Fruit fly (Drosophila melanogaster): ENCODE data around the gene Gug.

Gug gene

dm6 chr3L:8424831-8425336 lies 24.8 kb upstream of the Gug start, which contains the start of gene Cbl (continued):
- peak; percentile 23; the same call in 1 of the 2 replicates for TF ChIP-seq onecut (GFP tag; IDR thresholded peaks at IDR 0.05)
- TF ChIP-seq insv (GFP tag; optimal IDR thresholded peaks at IDR 0.05) = peak in 1 of 2 experiments; percentile 23
- peak; percentile 37; the same call in 1 of the 2 replicates for TF ChIP-seq nerfin-2 (GFP tag; IDR thresholded peaks at IDR 0.05; ENCODE audit: partially characterized antibody)
- peak; percentile 61 for TF ChIP-seq CG17186 (GFP tag; optimal IDR thresholded peaks at IDR 0.05)
- TF ChIP-seq knrl (GFP tag; IDR thresholded peaks at IDR 0.05; ENCODE audit: partially characterized antibody) = peak; percentile 22; the same call in 1 of the 3 replicates
- peak; percentile 29 for TF ChIP-seq CG12104 (GFP tag; optimal IDR thresholded peaks at IDR 0.05)
- TF ChIP-seq CG12391 (tag; optimal IDR thresholded peaks at IDR 0.05) = peak; percentile 30
- TF ChIP-seq usp (GFP tag; optimal IDR thresholded peaks at IDR 0.05) = no peak
- TF ChIP-seq oc (tag; optimal IDR thresholded peaks at IDR 0.05) = no peak
- peak; percentile 1 for TF ChIP-seq CG13296 (GFP tag; optimal IDR thresholded peaks at IDR 0.05)
- TF ChIP-seq phol (tag; optimal IDR thresholded peaks at IDR 0.05) = peak; percentile 99
- no peak for TF ChIP-seq pum (GFP tag; optimal IDR thresholded peaks at IDR 0.05)
- no peak for TF ChIP-seq pan (optimal IDR thresholded peaks at IDR 0.05)
- TF ChIP-seq pan (GFP tag; optimal IDR thresholded peaks at IDR 0.05 in 1 of 2, IDR thresholded peaks at IDR 0.05 in 1 of 2) = peak in 1 of 2 experiments; percentile 11
- peak; percentile 74; the same call in 2 of the 3 replicates for TF ChIP-seq Aef1 (GFP tag; IDR thresholded peaks at IDR 0.05)
- peak; percentile 52 for TF ChIP-seq nom (GFP tag; optimal IDR thresholded peaks at IDR 0.05)
- TF ChIP-seq zen (tag; optimal IDR thresholded peaks at IDR 0.05) = peak; percentile 23
- peak; percentile 56 for TF ChIP-seq CG12155 (GFP tag; optimal IDR thresholded peaks at IDR 0.05)
- TF ChIP-seq CG13287 (GFP tag; IDR thresholded peaks at IDR 0.05; ENCODE audit: partially characterized antibody) = peak; percentile 60; the same call in 1 of the 2 replicates
- TF ChIP-seq corto (GFP tag; optimal IDR thresholded peaks at IDR 0.05) = no peak
- no peak for TF ChIP-seq Dek (tag; optimal IDR thresholded peaks at IDR 0.05)
- TF ChIP-seq MESR4 (GFP tag; optimal IDR thresholded peaks at IDR 0.05) = peak; percentile 99
- TF ChIP-seq stwl (tag; optimal IDR thresholded peaks at IDR 0.05) = peak; percentile 67
- TF ChIP-seq CG18476 (GFP tag; optimal IDR thresholded peaks at IDR 0.05) = no peak
- no peak for TF ChIP-seq CG9727 (GFP tag; optimal IDR thresholded peaks at IDR 0.05)
- TF ChIP-seq crol (GFP tag; IDR thresholded peaks at IDR 0.05) = peak; percentile 72
- no peak for TF ChIP-seq her (GFP tag; optimal IDR thresholded peaks at IDR 0.05)
- TF ChIP-seq CrebB (tag; optimal IDR thresholded peaks at IDR 0.05) = peak; percentile 35
- peak; percentile 36 for TF ChIP-seq CG10462 (GFP tag; optimal IDR thresholded peaks at IDR 0.05)
- TF ChIP-seq CG7928 (GFP tag; optimal IDR thresholded peaks at IDR 0.05) = peak; percentile 44
- peak; percentile 84 for TF ChIP-seq Lhr (GFP tag; optimal IDR thresholded peaks at IDR 0.05)

- TF ChIP-seq CG10565 (GFP tag; optimal IDR thresholded peaks at IDR 0.05) (no peak), Fer2 (tag; optimal IDR thresholded peaks at IDR 0.05) (no peak), CG4360 (GFP tag; IDR thresholded peaks at IDR 0.05) (peak; percentile 72), Max (GFP tag; optimal IDR thresholded peaks at IDR 0.05) (no peak), bowl (GFP tag; IDR thresholded peaks at IDR 0.05) (no peak), h (optimal IDR thresholded peaks at IDR 0.05) (no peak), slou (GFP tag; optimal IDR thresholded peaks at IDR 0.05) (no peak), CG10209 (GFP tag; optimal IDR thresholded peaks at IDR 0.05) (no peak), CG14014 (GFP tag; IDR thresholded peaks at IDR 0.05) (0 out of 2 replicates have a peak, but pooled peaks have one; percentile 15), Dfd (GFP tag; optimal IDR thresholded peaks at IDR 0.05) (peak in 1 of 2 experiments; percentile 78), phol (tag; optimal IDR thresholded peaks at IDR 0.05) (no peak), MESR4 (GFP tag; optimal IDR thresholded peaks at IDR 0.05) (no peak), CG15011 (GFP tag; optimal IDR thresholded peaks at IDR 0.05) (no peak), CG1233 (GFP tag; optimal IDR thresholded peaks at IDR 0.05) (no peak), zf30C (GFP tag; optimal IDR thresholded peaks at IDR 0.05) (no peak)
Measured at dm6 chr3L:8437583-8437982, 12.1 kb upstream of the Gug start.

All from whole organism, embryonic.